Worm (Caenorhabditis elegans): Measurements from ENCODE around the gene abu-12.
A peak's percentile ranks its signal among the peaks of the same experiment; 100 is the strongest.

The abu-12 gene

ce11 chrX:457139-457802 lies at the start of gene abu-12:
abu-12 (minus strand) TSS chrX:457610.
- peak; percentile 91 for TF ChIP-seq aha-1 (tag)
- TF ChIP-seq egl-43 (GFP tag; IDR thresholded peaks at IDR 0.05), result 0 out of 2 replicates have a peak, but pooled peaks have one; percentile 26
- peak; percentile 17 for TF ChIP-seq mxl-3 (GFP tag; optimal IDR thresholded peaks at IDR 0.05)
- no peak for TF ChIP-seq ceh-82 (tag; optimal IDR thresholded peaks at IDR 0.05)
- peak; percentile 65 for TF ChIP-seq set-16 (GFP tag; IDR thresholded peaks at IDR 0.05)
- TF ChIP-seq D1046.2 (GFP tag; IDR thresholded peaks at IDR 0.05), result no peak
- TF ChIP-seq snpc-4 (tag; optimal IDR thresholded peaks at IDR 0.05), result no peak
- TF ChIP-seq dve-1 (tag; optimal IDR thresholded peaks at IDR 0.05; ENCODE audit: insufficient read depth), result no peak
- 0 out of 2 replicates have a peak, but pooled peaks have one; percentile 5 for TF ChIP-seq mxl-2 (GFP tag; conservative IDR thresholded peaks at IDR 0.05)
- 0 out of 2 replicates have a peak, but pooled peaks have one; percentile 49 for TF ChIP-seq F44E2.7 (GFP tag; IDR thresholded peaks at IDR 0.05)

ce11 chrX:506848-507247 lies 49.4 kb upstream of the abu-12 start, which contains the start of gene B0310.2:
B0310.2 (minus strand) TSS chrX:506948.
- TF ChIP-seq hmg-1.1 (GFP tag; IDR thresholded peaks at IDR 0.05) (no peak), egl-27 (tag; optimal IDR thresholded peaks at IDR 0.05) (no peak), dmd-8 (GFP tag; IDR thresholded peaks at IDR 0.05) (no peak), ceh-32 (tag; optimal IDR thresholded peaks at IDR 0.05; ENCODE audit: poor library complexity) (no peak), nhr-48 (tag; optimal IDR thresholded peaks at IDR 0.05) (no peak), nhr-41 (GFP tag; IDR thresholded peaks at IDR 0.05) (no peak), ceh-44 (GFP tag; IDR thresholded peaks at IDR 0.05) (no peak)

ce11 chrX:505014-505413 lies 47.6 kb upstream of the abu-12 start:
- TF ChIP-seq pqm-1 (tag; optimal IDR thresholded peaks at IDR 0.05), result no peak
- TF ChIP-seq aha-1 (tag), result peak; percentile 94
- TF ChIP-seq ztf-11 (tag; optimal IDR thresholded peaks at IDR 0.05), result no peak
- TF ChIP-seq ceh-28 (tag; optimal IDR thresholded peaks at IDR 0.05), result no peak
- no peak for TF ChIP-seq daf-19 (GFP tag; conservative IDR thresholded peaks at IDR 0.05)

- TF ChIP-seq nhr-28 (tag; optimal IDR thresholded peaks at IDR 0.05), result peak; percentile 50
- TF ChIP-seq dmd-8 (GFP tag; IDR thresholded peaks at IDR 0.05), result no peak
- TF ChIP-seq nhr-41 (GFP tag; IDR thresholded peaks at IDR 0.05), result no peak
- peak in 1 of 2 experiments; percentile 90 for TF ChIP-seq unc-62 (GFP tag; optimal IDR thresholded peaks at IDR 0.05 in 1 of 2)
- no peak for TF ChIP-seq unc-62 (tag; optimal IDR thresholded peaks at IDR 0.05)
- TF ChIP-seq F37D6.2 (tag; optimal IDR thresholded peaks at IDR 0.05), result no peak
Measured at ce11 chrX:504046-504843, 46.8 kb upstream of the abu-12 start.

- TF ChIP-seq nhr-28 (tag; optimal IDR thresholded peaks at IDR 0.05), result peak; percentile 33
- TF ChIP-seq madf-9 (GFP tag; conservative IDR thresholded peaks at IDR 0.05), result no peak
Measured at ce11 chrX:498640-499039, 41.2 kb upstream of the abu-12 start.

- TF ChIP-seq lin-39 (tag; optimal IDR thresholded peaks at IDR 0.05) (no peak), nhr-41 (GFP tag; IDR thresholded peaks at IDR 0.05) (no peak), zip-2 (tag; optimal IDR thresholded peaks at IDR 0.05) (no peak), ces-1 (GFP tag; optimal IDR thresholded peaks at IDR 0.05) (no peak), F44E2.7 (GFP tag; IDR thresholded peaks at IDR 0.05) (no peak), ceh-28 (tag; optimal IDR thresholded peaks at IDR 0.05) (no peak), pha-4 (GFP tag; IDR thresholded peaks at IDR 0.05) (no peak), pha-4 (tag; optimal IDR thresholded peaks at IDR 0.05) (no peak)
Measured at ce11 chrX:496795-497194, 39.4 kb upstream of the abu-12 start.

All from whole organism, L4 larva.